Fruit fly (Drosophila melanogaster) whole organism, embryonic: Measurements from ENCODE around the gene CG3224.

Experiments
- CG10267 ChIP-seq: fragments of 200-800 bp; sonication (Bioruptor generic); optimal IDR thresholded peaks from 2 replicates; lab custom pipeline; 2018; ENCODE audit warnings: missing biosample characterization, mild to moderate bottlenecking, missing genetic modification characterization, moderate library complexity
- CG14050 ChIP-seq: fragments of 200-800 bp; sonication (Bioruptor generic); IDR thresholded peaks from 3 replicates; pipeline ENCODE4 v1.3.6; 2022; ENCODE audit warnings: missing biosample characterization, missing genetic modification characterization
- CG15601 ChIP-seq: fragments of 200-800 bp; sonication (Bioruptor generic); optimal IDR thresholded peaks from 3 replicates; lab custom pipeline; 2019; ENCODE audit warnings: missing biosample characterization, mild to moderate bottlenecking, missing genetic modification characterization, moderate library complexity
- CG15696 ChIP-seq: fragments of 200-800 bp; sonication (Bioruptor generic); optimal IDR thresholded peaks from 2 replicates; lab custom pipeline; 2019; ENCODE audit warnings: missing biosample characterization, mild to moderate bottlenecking, missing genetic modification characterization, moderate library complexity
- CG17186 ChIP-seq: fragments of 200-800 bp; sonication (Bioruptor generic); optimal IDR thresholded peaks from 3 replicates; lab custom pipeline; 2017; ENCODE audit warnings: missing biosample characterization, missing genetic modification reagents, missing genetic modification characterization
- CG17359 ChIP-seq: fragments of 200-800 bp; sonication (Bioruptor generic); optimal IDR thresholded peaks from 3 replicates; lab custom pipeline; 2018; ENCODE audit warnings: missing biosample characterization, mild to moderate bottlenecking, missing genetic modification characterization, moderate library complexity
- CG2889 ChIP-seq: fragments of 200-800 bp; sonication (Bioruptor generic); IDR thresholded peaks from 3 replicates; pipeline ENCODE4 v1.3.6; 2022; ENCODE audit warnings: missing biosample characterization, missing genetic modification characterization
- CG31388 ChIP-seq: fragments of 200-800 bp; sonication (Bioruptor generic); optimal IDR thresholded peaks from 2 replicates; lab custom pipeline; 2016; ENCODE audit warnings: missing biosample characterization, missing genetic modification characterization
- CG32772 ChIP-seq: fragments of 200-800 bp; sonication (Bioruptor generic); IDR thresholded peaks from 2 replicates; pipeline ENCODE4 v1.3.6; 2022; ENCODE audit warnings: missing biosample characterization, missing genetic modification characterization
- CG33213 ChIP-seq: fragments of 200-800 bp; sonication (Bioruptor generic); optimal IDR thresholded peaks from 3 replicates; lab custom pipeline; 2016; ENCODE audit warnings: missing biosample characterization, missing genetic modification characterization
- CG3407 ChIP-seq: fragments of 200-800 bp; sonication (Bioruptor generic); optimal IDR thresholded peaks from 2 replicates; lab custom pipeline; 2018; ENCODE audit warnings: missing biosample characterization, mild to moderate bottlenecking, missing genetic modification characterization
- CG34422 ChIP-seq: fragments of 200-800 bp; sonication (Bioruptor generic); IDR thresholded peaks from 3 replicates; pipeline ENCODE4 v1.3.6; 2022; ENCODE audit warnings: missing biosample characterization, missing genetic modification characterization
- CG4730 ChIP-seq: fragments of 200-800 bp; sonication (Bioruptor generic); IDR thresholded peaks from 2 replicates; pipeline ENCODE4 v1.3.6; 2022; ENCODE audit warnings: missing biosample characterization, missing genetic modification characterization
- CG6689 ChIP-seq: fragments of 200-800 bp; sonication (Bioruptor generic); IDR thresholded peaks from 2 replicates; pipeline ENCODE4 v1.3.6; 2022; ENCODE audit warnings: missing biosample characterization, missing genetic modification characterization
- CG7839 ChIP-seq: fragments of 200-800 bp; sonication (Bioruptor generic); optimal IDR thresholded peaks from 3 replicates; lab custom pipeline; 2018; ENCODE audit warnings: missing biosample characterization, mild to moderate bottlenecking, missing genetic modification characterization, moderate library complexity
- CG7928 ChIP-seq: fragments of 200-800 bp; sonication (Bioruptor generic); optimal IDR thresholded peaks from 2 replicates; lab custom pipeline; 2017; ENCODE audit warnings: missing biosample characterization, mild to moderate bottlenecking, missing genetic modification characterization
- CG8478 ChIP-seq: fragments of >200 bp; optimal IDR thresholded peaks from 2 replicates; lab custom pipeline; 2018
- CG9437 ChIP-seq: fragments of 200-800 bp; sonication (Bioruptor generic); optimal IDR thresholded peaks from 2 replicates; lab custom pipeline; 2018; ENCODE audit warnings: missing biosample characterization, mild to moderate bottlenecking, missing genetic modification characterization
- CG9932 ChIP-seq: fragments of 200-800 bp; sonication (Bioruptor generic); IDR thresholded peaks from 2 replicates; pipeline ENCODE4 v1.3.6; 2022; ENCODE audit warnings: missing biosample characterization, missing genetic modification characterization
- Chrac-16 ChIP-seq: fragments of 200-800 bp; sonication (Bioruptor generic); optimal IDR thresholded peaks from 3 replicates; lab custom pipeline; 2016; ENCODE audit warnings: missing biosample characterization, missing genetic modification characterization
- HLHmδ ChIP-seq: fragments of 200-800 bp; sonication (Bioruptor generic); optimal IDR thresholded peaks from 2 replicates; lab custom pipeline; 2018; ENCODE audit warnings: missing biosample characterization, mild to moderate bottlenecking, missing genetic modification characterization, moderate library complexity
- Hr39 ChIP-seq: fragments of >200 bp; optimal IDR thresholded peaks from 2 replicates; lab custom pipeline; 2017
- MTF-1 ChIP-seq: fragments of 200-800 bp; sonication (Bioruptor generic); optimal IDR thresholded peaks from 2 replicates; lab custom pipeline; 2018; ENCODE audit warnings: missing biosample characterization, mild to moderate bottlenecking, missing genetic modification characterization, borderline replicate concordance
- Mrtf ChIP-seq: fragments of 200-800 bp; sonication (Bioruptor generic); IDR thresholded peaks from 3 replicates; pipeline ENCODE4 v1.3.6; 2022; ENCODE audit warnings: missing biosample characterization, missing genetic modification characterization
- NFAT ChIP-seq: fragments of 200-800 bp; sonication (Bioruptor generic); IDR thresholded peaks from 2 replicates; pipeline ENCODE4 v1.3.6; 2022; ENCODE audit warnings: missing biosample characterization, missing genetic modification characterization
- Oaz ChIP-seq: fragments of 200-800 bp; sonication (Bioruptor generic); IDR thresholded peaks from 2 replicates; pipeline ENCODE4 v1.3.6; 2022; ENCODE audit warnings: missing biosample characterization, missing genetic modification characterization
- PHDP ChIP-seq: fragments of 200-800 bp; sonication (Bioruptor generic); optimal IDR thresholded peaks from 3 replicates; lab custom pipeline; 2018; ENCODE audit warnings: missing biosample characterization, mild to moderate bottlenecking, missing genetic modification characterization, moderate library complexity
- Poxn ChIP-seq: fragments of 200-800 bp; sonication (Bioruptor generic); IDR thresholded peaks from 2 replicates; pipeline ENCODE4 v1.3.6; 2022; ENCODE audit warnings: missing biosample characterization, missing genetic modification characterization
- Usf ChIP-seq: fragments of 200-800 bp; sonication (Bioruptor generic); optimal IDR thresholded peaks from 2 replicates; lab custom pipeline; 2017; ENCODE audit warnings: missing genotype, missing biosample characterization, missing genetic modification characterization
- ase ChIP-seq: fragments of 200-800 bp; sonication (Bioruptor generic); IDR thresholded peaks from 3 replicates; pipeline ENCODE4 v1.3.6; 2022; ENCODE audit warnings: missing biosample characterization, missing genetic modification characterization
- bowl ChIP-seq: fragments of 200-800 bp; sonication (Bioruptor generic); IDR thresholded peaks from 2 replicates; pipeline ENCODE4 v1.3.6; 2022; ENCODE audit warnings: missing biosample characterization, missing genetic modification characterization
- cas ChIP-seq: fragments of 200-800 bp; sonication (Bioruptor generic); IDR thresholded peaks from 2 replicates; pipeline ENCODE4 v1.3.6; 2022; ENCODE audit warnings: missing biosample characterization, missing genetic modification characterization
- cato ChIP-seq: fragments of 200-800 bp; sonication (Bioruptor generic); optimal IDR thresholded peaks from 2 replicates; lab custom pipeline; 2016; ENCODE audit warnings: missing biosample characterization, missing genetic modification characterization, borderline replicate concordance
- dmrt99B ChIP-seq: fragments of 200-800 bp; sonication (Bioruptor generic); optimal IDR thresholded peaks from 2 replicates; lab custom pipeline; 2018; ENCODE audit warnings: missing biosample characterization, mild to moderate bottlenecking, missing genetic modification characterization, moderate library complexity
- grn ChIP-seq: fragments of 200-800 bp; sonication (Bioruptor generic); optimal IDR thresholded peaks from 3 replicates; lab custom pipeline; 2017; ENCODE audit warnings: missing biosample characterization, missing genetic modification characterization
- hbn ChIP-seq: fragments of 200-800 bp; sonication (Bioruptor generic); IDR thresholded peaks from 2 replicates; pipeline ENCODE4 v1.3.6; 2022; ENCODE audit warnings: missing biosample characterization, missing genetic modification characterization; ENCODE audit not compliant: partially characterized antibody
- ind ChIP-seq: fragments of 200-800 bp; sonication (Bioruptor generic); optimal IDR thresholded peaks from 3 replicates; lab custom pipeline; 2016; ENCODE audit warnings: missing biosample characterization, missing genetic modification characterization
- jumu ChIP-seq: fragments of 200-800 bp; sonication (Bioruptor generic); optimal IDR thresholded peaks from 3 replicates; lab custom pipeline; 2016; ENCODE audit warnings: missing biosample characterization, missing genetic modification characterization
- ken ChIP-seq: fragments of 200-800 bp; sonication (Bioruptor generic); IDR thresholded peaks from 3 replicates; pipeline ENCODE4 v1.3.6; 2022; ENCODE audit warnings: missing biosample characterization, missing genetic modification characterization
- kni ChIP-seq: fragments of 200-800 bp; sonication (Bioruptor generic); optimal IDR thresholded peaks from 3 replicates; lab custom pipeline; 2017; ENCODE audit warnings: mild to moderate bottlenecking, missing biosample characterization, missing genetic modification reagents, missing genetic modification characterization
- pnt ChIP-seq: fragments of 200-800 bp; sonication (Bioruptor generic); optimal IDR thresholded peaks from 3 replicates; lab custom pipeline; 2016; ENCODE audit warnings: missing biosample characterization, missing genetic modification characterization
- pum ChIP-seq: fragments of 200-800 bp; sonication (Bioruptor generic); optimal IDR thresholded peaks from 2 replicates; lab custom pipeline; 2016; ENCODE audit warnings: missing biosample characterization, missing genetic modification characterization
- ranshi ChIP-seq: fragments of 200-800 bp; sonication (Bioruptor generic); IDR thresholded peaks from 2 replicates; pipeline ENCODE4 v1.3.6; 2022; ENCODE audit warnings: missing biosample characterization, missing genetic modification characterization
- sisA ChIP-seq: fragments of 200-800 bp; sonication (Bioruptor generic); IDR thresholded peaks from 2 replicates; pipeline ENCODE4 v1.3.6; 2022; ENCODE audit warnings: missing biosample characterization, missing genetic modification characterization
- sr ChIP-seq: fragments of 200-800 bp; sonication (Bioruptor generic); IDR thresholded peaks from 3 replicates; pipeline ENCODE4 v1.3.6; 2022; ENCODE audit warnings: missing biosample characterization, missing genetic modification characterization
- tgo ChIP-seq: fragments of 200-800 bp; sonication (Bioruptor generic); IDR thresholded peaks from 3 replicates; pipeline ENCODE4 v1.3.6; 2022; ENCODE audit warnings: missing biosample characterization, missing genetic modification characterization
- trem ChIP-seq: fragments of 200-800 bp; optimal IDR thresholded peaks from 3 replicates; lab custom pipeline; 2019; ENCODE audit warnings: missing biosample characterization, mild to moderate bottlenecking, missing genetic modification characterization, moderate library complexity
- usp ChIP-seq: fragments of >200 bp; optimal IDR thresholded peaks from 2 replicates; lab custom pipeline; 2017; ENCODE audit warnings: missing biosample characterization, missing genetic modification characterization
- yki ChIP-seq: fragments of >200 bp; optimal IDR thresholded peaks from 3 replicates; lab custom pipeline; 2018
- zf30C ChIP-seq: fragments of 200-800 bp; sonication (Bioruptor generic); optimal IDR thresholded peaks from 3 replicates; lab custom pipeline; 2018; ENCODE audit warnings: missing biosample characterization, mild to moderate bottlenecking, missing genetic modification characterization
- zfh1 ChIP-seq: fragments of 200-800 bp; sonication (Bioruptor generic); IDR thresholded peaks from 3 replicates; pipeline ENCODE4 v1.3.6; 2022; ENCODE audit warnings: missing biosample characterization, missing genetic modification characterization

Gene CG3224

DNA sequence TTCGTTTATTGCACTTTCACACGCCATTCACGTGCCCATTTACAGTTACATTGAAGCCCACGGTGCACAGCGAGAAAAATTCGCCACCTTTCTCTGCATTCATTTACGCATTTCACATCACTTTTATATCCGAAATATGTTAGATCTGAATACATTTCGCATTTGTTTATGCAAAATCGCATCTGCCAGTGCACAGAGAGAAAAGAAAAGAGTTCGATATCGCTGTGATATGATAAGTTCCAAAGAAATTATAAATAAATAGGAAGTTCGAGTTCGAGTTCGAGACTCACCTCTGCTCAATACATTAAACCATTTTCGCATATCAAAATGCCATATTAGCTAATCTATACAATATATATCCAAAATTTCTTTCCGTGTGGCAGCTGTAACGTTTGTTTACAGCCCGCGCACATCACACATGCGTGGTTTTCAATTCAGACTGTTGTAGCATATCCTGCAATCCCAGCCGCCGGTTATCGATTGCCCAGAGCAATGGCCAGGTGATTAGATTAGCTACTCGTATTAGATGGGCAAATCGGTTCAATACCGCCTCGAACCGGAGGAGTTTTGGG is 5.2 kb downstream of the CG3224 start (continued):
- TF ChIP-seq CG10267 (tag; lab: Kevin White, UChicago) (peak; percentile 74), cato (GFP tag; lab: Kevin White, UChicago) (peak; percentile 70), tgo (GFP tag; lab: Robert Waterston, UW) (peak; percentile 81), CG9437 (peak; percentile 82), CG9932 (GFP tag; lab: Robert Waterston, UW) (peak; percentile 76), Hr39 (lab: Kevin White, UChicago) (no peak), sr (no peak), CG2889 (GFP tag; lab: Robert Waterston, UW) (0 out of 3 replicates have a peak, but pooled peaks have one; percentile 48), pum (GFP tag; lab: Kevin White, UChicago) (peak; percentile 72), ase (0 out of 3 replicates have a peak, but pooled peaks have one; percentile 32), Chrac-16 (GFP tag; lab: Kevin White, UChicago) (peak; percentile 81), pnt (GFP tag; lab: Kevin White, UChicago) (peak; percentile 62), Poxn (GFP tag; lab: Robert Waterston, UW) (peak; percentile 55; the same call in 1 of the 2 replicates), CG34422 (peak; percentile 75), Usf (GFP tag; lab: Kevin White, UChicago) (peak; percentile 53), Mrtf (peak; percentile 69; the same call in 2 of the 3 replicates), CG15601 (peak; percentile 49), kni (GFP tag; lab: Kevin White, UChicago) (peak; percentile 39), Oaz (GFP tag; lab: Robert Waterston, UW) (no peak; the same call in 1 of the 2 replicates), CG33213 (GFP tag; lab: Kevin White, UChicago) (peak; percentile 78), ranshi (GFP tag; lab: Robert Waterston, UW) (peak; percentile 65), CG3407 (GFP tag; lab: Kevin White, UChicago) (peak; percentile 50), CG32772 (peak; percentile 67), CG14050 (GFP tag; lab: Robert Waterston, UW) (peak; percentile 42; the same call in 1 of the 3 replicates), sisA (GFP tag; lab: Robert Waterston, UW) (peak; percentile 85), CG17359 (tag; lab: Kevin White, UChicago) (peak; percentile 82), jumu (peak; percentile 58), zf30C (GFP tag; lab: Kevin White, UChicago) (peak; percentile 84), trem (peak; percentile 56), CG6689 (GFP tag; lab: Robert Waterston, UW) (peak; percentile 83), ken (GFP tag; lab: Robert Waterston, UW) (peak; percentile 57; the same call in 1 of the 3 replicates), CG31388 (peak; percentile 41), ind (GFP tag; lab: Kevin White, UChicago) (peak; percentile 85), CG8478 (lab: Kevin White, UChicago) (no peak), hbn (GFP tag; lab: Robert Waterston, UW) (no peak), cas (GFP tag; lab: Robert Waterston, UW) (peak; percentile 44; the same call in 1 of the 2 replicates), yki (lab: Kevin White, UChicago) (no peak), CG15696 (tag; lab: Kevin White, UChicago) (peak; percentile 65), PHDP (peak; percentile 86), CG4730 (GFP tag; lab: Robert Waterston, UW) (peak; percentile 59), grn (GFP tag; lab: Kevin White, UChicago) (peak; percentile 32), bowl (GFP tag; lab: Robert Waterston, UW) (0 out of 2 replicates have a peak, but pooled peaks have one; percentile 5), HLHmδ (GFP tag; lab: Kevin White, UChicago) (no peak), CG17186 (peak; percentile 28), usp (GFP tag; lab: Kevin White, UChicago) (no peak), dmrt99B (tag; lab: Kevin White, UChicago) (peak; percentile 89), MTF-1 (GFP tag; lab: Kevin White, UChicago) (no peak), CG7839 (tag; lab: Kevin White, UChicago) (peak; percentile 90), NFAT (GFP tag; lab: Robert Waterston, UW) (0 out of 2 replicates have a peak, but pooled peaks have one; percentile 48), CG7928 (GFP tag; lab: Kevin White, UChicago) (peak; percentile 62), zfh1 (GFP tag; lab: Robert Waterston, UW) (peak; percentile 81)
